Worm (Caenorhabditis elegans): Measurements from ENCODE around the gene M70.3.

DNA sequence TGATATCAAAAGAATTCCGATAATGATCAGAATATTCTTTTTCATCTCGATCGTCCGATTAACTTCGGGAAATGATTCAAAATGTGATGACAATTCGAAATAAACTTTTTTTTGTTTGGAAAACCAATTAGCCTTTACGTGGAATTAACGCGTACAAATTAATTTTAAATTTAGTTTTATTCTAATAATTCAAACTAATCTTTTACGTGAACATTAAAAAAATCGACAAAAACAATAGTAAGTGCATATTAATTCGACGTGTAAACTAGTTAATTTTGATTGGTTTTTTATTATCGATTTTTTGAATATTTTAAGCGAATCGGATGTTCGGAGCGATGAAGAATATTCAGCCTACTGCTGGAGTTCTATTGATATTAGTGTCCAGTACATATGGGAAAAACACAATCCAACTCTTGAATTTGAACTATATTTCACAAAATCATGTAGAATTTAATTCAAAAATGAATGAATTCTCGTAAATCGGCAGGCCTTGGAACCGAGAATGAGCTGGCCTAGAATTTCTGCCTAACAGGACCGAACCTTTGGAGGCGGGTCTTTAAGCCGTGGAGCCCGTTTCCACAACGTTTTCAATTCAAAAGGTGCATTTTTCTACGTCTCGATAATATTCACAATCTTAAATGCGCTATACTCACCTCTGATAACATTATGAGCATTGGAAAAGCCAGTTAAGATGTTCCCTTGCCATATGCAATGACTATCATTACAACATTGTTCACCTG is at the start of gene M70.3, which contains the start of gene M70.2:
- TF ChIP-seq aly-2 (tag; optimal IDR thresholded peaks at IDR 0.05) = no peak
- no peak for TF ChIP-seq daf-12 (tag; optimal IDR thresholded peaks at IDR 0.05)
- no peak for TF ChIP-seq nhr-77 (tag; optimal IDR thresholded peaks at IDR 0.05)
- TF ChIP-seq ZK546.5 (tag; optimal IDR thresholded peaks at IDR 0.05) = no peak
- no peak for TF ChIP-seq eor-1 (tag; optimal IDR thresholded peaks at IDR 0.05)
- TF ChIP-seq ama-1 (optimal IDR thresholded peaks at IDR 0.05) = no peak
- TF ChIP-seq unc-62 (GFP tag; optimal IDR thresholded peaks at IDR 0.05) = no peak
- no peak for TF ChIP-seq unc-39 (tag; optimal IDR thresholded peaks at IDR 0.05)
- no peak for TF ChIP-seq pqm-1 (tag; optimal IDR thresholded peaks at IDR 0.05)
- no peak for TF ChIP-seq ztf-11 (tag; optimal IDR thresholded peaks at IDR 0.05)
- TF ChIP-seq nhr-11 (tag; optimal IDR thresholded peaks at IDR 0.05) = no peak
- TF ChIP-seq skn-1 (tag; optimal IDR thresholded peaks at IDR 0.05) = no peak

Data from whole organism, L3 larva.